Worm (Caenorhabditis elegans) whole organism, mixed stage, embryonic: ENCODE results near the gene uba-1.

Experiments used
- M03D4.4 ChIP-seq: sonication (generic microtip); optimal IDR thresholded peaks from 2 replicates; lab custom pipeline; 2017; ENCODE audit warnings: mild to moderate bottlenecking, missing genetic modification characterization, missing compliant biosample characterization
- bed-3 ChIP-seq: fragments of 200-800 bp; sonication (Bioruptor generic); optimal IDR thresholded peaks from 3 replicates; lab custom pipeline; 2018; ENCODE audit warnings: mild to moderate bottlenecking, missing genetic modification characterization, moderate library complexity, missing compliant biosample characterization
- blmp-1 ChIP-seq: fragments of 150-350 bp; optimal IDR thresholded peaks from 2 replicates; lab custom pipeline; 2014; ENCODE audit warnings: missing biosample characterization, missing genetic modification characterization
- ceh-39 ChIP-seq: fragments of 150-350 bp; optimal IDR thresholded peaks from 2 replicates; lab custom pipeline; 2014; ENCODE audit warnings: missing biosample characterization, missing genetic modification characterization
- ceh-43 ChIP-seq: fragments of 200-800 bp; sonication (Bioruptor generic); optimal IDR thresholded peaks from 2 replicates; lab custom pipeline; 2018; ENCODE audit warnings: mild to moderate bottlenecking, missing genetic modification characterization, moderate library complexity, missing compliant biosample characterization
- ceh-83 ChIP-seq: fragments of 200-800 bp; sonication (Bioruptor generic); optimal IDR thresholded peaks from 2 replicates; lab custom pipeline; 2018; ENCODE audit warnings: mild to moderate bottlenecking, missing genetic modification characterization, missing compliant biosample characterization
- ces-1 ChIP-seq: fragments of 150-350 bp; optimal IDR thresholded peaks from 2 replicates; lab custom pipeline; 2014; ENCODE audit warnings: missing biosample characterization, missing genetic modification reagents, missing genetic modification characterization
- cnd-1 ChIP-seq: fragments of 200-800 bp; sonication (Bioruptor generic); optimal IDR thresholded peaks from 2 replicates; lab custom pipeline; 2018; ENCODE audit warnings: mild to moderate bottlenecking, missing genetic modification characterization, missing compliant biosample characterization
- drap-1 ChIP-seq: fragments of 200-800 bp; sonication (Bioruptor generic); optimal IDR thresholded peaks from 3 replicates; lab custom pipeline; 2018; ENCODE audit warnings: mild to moderate bottlenecking, missing genetic modification characterization, missing compliant biosample characterization
- elt-1 ChIP-seq: sonication (generic microtip); optimal IDR thresholded peaks from 2 replicates; lab custom pipeline; 2017; ENCODE audit warnings: missing genetic modification characterization, mild to moderate bottlenecking, missing compliant biosample characterization, antibody characterized with exemption, moderate library complexity, borderline replicate concordance; ENCODE audit not compliant: insufficient read depth
- elt-3 ChIP-seq: fragments of 150-350 bp; optimal IDR thresholded peaks from 2 replicates; lab custom pipeline; 2014; ENCODE audit warnings: missing biosample characterization, missing genetic modification characterization
- flh-1 ChIP-seq: fragments of 200-800 bp; sonication (Bioruptor generic); optimal IDR thresholded peaks from 2 replicates; lab custom pipeline; 2018; ENCODE audit warnings: mild to moderate bottlenecking, missing genetic modification characterization, moderate library complexity, missing compliant biosample characterization
- ham-2 ChIP-seq: fragments of 200-800 bp; sonication (Bioruptor generic); optimal IDR thresholded peaks from 2 replicates; lab custom pipeline; 2018; ENCODE audit warnings: mild to moderate bottlenecking, missing genetic modification characterization, missing compliant biosample characterization
- hlh-1 ChIP-seq: fragments of 150-350 bp; optimal IDR thresholded peaks from 2 replicates; lab custom pipeline; 2014; ENCODE audit warnings: missing biosample characterization, missing genetic modification reagents, missing genetic modification characterization
- lin-13 ChIP-seq: fragments of 150-350 bp; optimal IDR thresholded peaks from 2 replicates; lab custom pipeline; 2014; ENCODE audit warnings: missing biosample characterization, missing genetic modification characterization
- lin-32 ChIP-seq: fragments of 200-800 bp; sonication (Bioruptor generic); optimal IDR thresholded peaks from 2 replicates; lab custom pipeline; 2018; ENCODE audit warnings: mild to moderate bottlenecking, missing genetic modification characterization, missing compliant biosample characterization
- lsy-2 ChIP-seq: fragments of 150-350 bp; optimal IDR thresholded peaks from 2 replicates; lab custom pipeline; 2014; ENCODE audit warnings: missing biosample characterization, missing genetic modification characterization
- mab-5 ChIP-seq: fragments of 150-350 bp; optimal IDR thresholded peaks from 2 replicates; lab custom pipeline; 2014; ENCODE audit warnings: missing biosample characterization, missing genetic modification characterization
- mls-2 ChIP-seq: sonication (generic microtip); optimal IDR thresholded peaks from 2 replicates; lab custom pipeline; 2016; ENCODE audit warnings: mild to moderate bottlenecking, missing genetic modification characterization, moderate library complexity, missing compliant biosample characterization
- nhr-12 ChIP-seq: fragments of 150-350 bp; optimal IDR thresholded peaks from 2 replicates; lab custom pipeline; 2014; ENCODE audit warnings: missing biosample characterization, missing genetic modification characterization
- nhr-2 ChIP-seq: fragments of 150-350 bp; optimal IDR thresholded peaks from 2 replicates; lab custom pipeline; 2014; ENCODE audit warnings: missing biosample characterization, missing genetic modification characterization
- nhr-237 ChIP-seq: fragments of 150-350 bp; optimal IDR thresholded peaks from 2 replicates; lab custom pipeline; 2014; ENCODE audit warnings: missing biosample characterization, missing genetic modification characterization
- nhr-28 ChIP-seq: fragments of 150-350 bp; optimal IDR thresholded peaks from 2 replicates; lab custom pipeline; 2014; ENCODE audit warnings: missing biosample characterization, missing genetic modification characterization
- nhr-76 ChIP-seq: sonication (generic microtip); optimal IDR thresholded peaks from 2 replicates; lab custom pipeline; 2017; ENCODE audit warnings: missing biosample characterization, missing genetic modification characterization
- pha-4 ChIP-seq: fragments of 150-350 bp; optimal IDR thresholded peaks from 2 replicates; lab custom pipeline; 2018; ENCODE audit warnings: missing biosample characterization, missing genetic modification reagents, missing genetic modification characterization
- sem-2 ChIP-seq: fragments of 200-800 bp; sonication (Bioruptor generic); optimal IDR thresholded peaks from 2 replicates; lab custom pipeline; 2018; ENCODE audit warnings: mild to moderate bottlenecking, missing genetic modification characterization, missing compliant biosample characterization
- snpc-4 ChIP-seq: fragments of 150-350 bp; optimal IDR thresholded peaks from 2 replicates; lab custom pipeline; 2014; ENCODE audit warnings: missing biosample characterization, missing genetic modification characterization
- sptf-1 ChIP-seq: sonication (generic microtip); optimal IDR thresholded peaks from 2 replicates; lab custom pipeline; 2017; ENCODE audit warnings: mild to moderate bottlenecking, missing genetic modification characterization, moderate library complexity, missing compliant biosample characterization
- tbx-8 ChIP-seq: fragments of 200-800 bp; sonication (Bioruptor generic); optimal IDR thresholded peaks from 2 replicates; lab custom pipeline; 2018; ENCODE audit warnings: mild to moderate bottlenecking, missing genetic modification characterization, moderate library complexity, missing compliant biosample characterization
- unc-120 ChIP-seq: sonication (generic microtip); optimal IDR thresholded peaks from 2 replicates; lab custom pipeline; 2017; ENCODE audit warnings: missing genetic modification characterization, missing compliant biosample characterization; ENCODE audit not compliant: poor library complexity, severe bottlenecking
- unc-39 ChIP-seq: fragments of 150-350 bp; optimal IDR thresholded peaks from 2 replicates; lab custom pipeline; 2014; ENCODE audit warnings: missing biosample characterization, missing genetic modification characterization
- unc-62 ChIP-seq: fragments of 150-350 bp; optimal IDR thresholded peaks from 2 replicates; lab custom pipeline; 2014; ENCODE audit warnings: missing biosample characterization, missing genetic modification reagents, missing genetic modification characterization
- zip-8 ChIP-seq: fragments of 150-350 bp; optimal IDR thresholded peaks from 2 replicates; lab custom pipeline; 2014; ENCODE audit warnings: missing biosample characterization, missing genetic modification characterization
- ztf-11 ChIP-seq: fragments of 150-350 bp; optimal IDR thresholded peaks from 2 replicates; lab custom pipeline; 2014; ENCODE audit warnings: missing biosample characterization, missing genetic modification characterization

Gene uba-1

DNA sequence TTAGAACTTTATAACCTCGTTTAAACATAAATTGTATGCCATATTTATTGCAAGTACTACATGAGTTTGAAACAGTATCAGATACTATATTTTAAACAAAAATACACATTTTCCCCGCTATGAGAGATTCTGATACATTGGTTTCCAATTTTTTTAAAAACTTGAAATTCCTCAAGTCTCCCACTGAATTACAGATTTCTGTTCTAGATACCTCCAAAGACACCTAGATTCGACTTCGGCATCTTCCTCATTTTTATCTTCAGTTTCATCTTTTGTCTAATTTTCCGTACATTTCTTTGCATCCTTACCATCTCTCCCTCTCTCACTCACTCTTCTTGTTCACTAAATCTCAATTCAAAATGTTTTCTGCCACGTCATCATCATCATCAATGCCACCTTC, 30.8 kb downstream of the uba-1 start, which contains the start of gene T13H10.2:
Gene T13H10.2 (plus strand): TSS at position 301 of the 400 bp plus-strand sequence.
- TF ChIP-seq unc-120 (tag; lab: Kevin White, UChicago) = no peak
- no peak for TF ChIP-seq drap-1
- no peak for TF ChIP-seq elt-1
- TF ChIP-seq snpc-4 (tag; lab: Kevin White, UChicago) = no peak
- no peak for TF ChIP-seq bed-3
- TF ChIP-seq ces-1 (GFP tag; lab: Kevin White, UChicago) = no peak
- no peak for TF ChIP-seq nhr-12 (tag; lab: Kevin White, UChicago)
- TF ChIP-seq M03D4.4 (tag; lab: Kevin White, UChicago) = no peak
- no peak for TF ChIP-seq tbx-8 (GFP tag; lab: Kevin White, UChicago)
- TF ChIP-seq ham-2 (GFP tag; lab: Kevin White, UChicago) = no peak
- no peak for TF ChIP-seq nhr-237 (tag; lab: Kevin White, UChicago)
- no peak for TF ChIP-seq cnd-1
- TF ChIP-seq nhr-76 (tag; lab: Kevin White, UChicago) = no peak
- TF ChIP-seq sptf-1 (tag; lab: Kevin White, UChicago) = no peak
- TF ChIP-seq blmp-1 (tag; lab: Kevin White, UChicago) = no peak
- no peak for TF ChIP-seq sem-2 (GFP tag; lab: Kevin White, UChicago)
- no peak for TF ChIP-seq hlh-1 (tag; lab: Kevin White, UChicago)
- TF ChIP-seq nhr-28 (tag; lab: Kevin White, UChicago) = no peak

DNA sequence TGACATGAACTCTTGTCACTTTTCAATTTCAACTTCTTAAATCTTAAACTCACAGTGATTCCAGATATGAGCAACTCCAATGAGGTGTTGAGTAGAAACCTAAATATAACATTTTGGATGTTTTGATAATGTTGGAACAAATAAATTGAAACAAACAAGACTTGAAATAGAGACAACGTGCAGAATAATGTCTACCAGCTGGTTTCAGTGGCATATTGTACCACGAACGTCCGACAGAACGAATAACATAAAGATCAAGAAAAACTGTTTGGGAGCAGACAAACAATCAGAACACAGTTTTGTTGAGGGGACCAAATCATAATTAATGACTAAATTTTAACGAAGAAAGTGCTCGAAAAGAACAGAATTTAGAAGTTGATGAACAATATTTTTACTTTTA, 41.4 kb downstream of the uba-1 start, which contains the start of gene gon-1:
Gene gon-1 (minus strand): TSS at position 101 of the 400 bp plus-strand sequence.
- no peak for TF ChIP-seq ces-1 (GFP tag; lab: Kevin White, UChicago)
- no peak for TF ChIP-seq unc-39
- TF ChIP-seq unc-62 = no peak
- no peak for TF ChIP-seq cnd-1
- TF ChIP-seq nhr-237 (tag; lab: Kevin White, UChicago) = no peak
- no peak for TF ChIP-seq sptf-1 (tag; lab: Kevin White, UChicago)
- TF ChIP-seq elt-3 (tag; lab: Kevin White, UChicago) = no peak
- no peak for TF ChIP-seq M03D4.4 (tag; lab: Kevin White, UChicago)
- no peak for TF ChIP-seq ham-2 (GFP tag; lab: Kevin White, UChicago)
- no peak for TF ChIP-seq lsy-2 (tag; lab: Kevin White, UChicago)
- no peak for TF ChIP-seq pha-4 (tag; lab: Kevin White, UChicago)
- TF ChIP-seq lin-13 (tag; lab: Kevin White, UChicago) = no peak
- no peak for TF ChIP-seq flh-1 (GFP tag; lab: Kevin White, UChicago)
- no peak for TF ChIP-seq ztf-11
- TF ChIP-seq bed-3 = no peak
- TF ChIP-seq, all 35 proteins: peak for 0

DNA sequence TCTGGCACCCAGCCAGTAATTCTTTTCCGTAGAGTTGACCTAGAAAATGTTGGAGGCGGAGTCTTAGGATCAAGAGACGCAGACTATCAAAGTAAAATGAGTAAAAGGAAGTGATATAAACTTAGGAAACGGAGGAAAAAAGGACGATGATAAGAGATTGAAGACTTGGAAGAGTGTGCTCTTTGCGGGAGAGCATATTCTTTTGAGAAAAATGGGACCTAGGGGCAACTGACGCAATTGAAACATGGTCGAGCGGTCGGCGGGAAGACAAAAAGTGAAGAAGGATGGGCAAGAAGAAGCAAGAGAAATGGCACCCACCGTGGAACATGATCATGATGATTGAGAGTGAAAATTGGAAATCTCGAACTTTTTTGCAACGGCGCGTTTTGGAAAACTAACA, 46.7 kb downstream of the uba-1 start:
- TF ChIP-seq unc-39 = no peak
- TF ChIP-seq hlh-1 (tag; lab: Kevin White, UChicago) = peak; percentile 60
- TF ChIP-seq lsy-2 (tag; lab: Kevin White, UChicago) = no peak
- no peak for TF ChIP-seq ham-2 (GFP tag; lab: Kevin White, UChicago)
- TF ChIP-seq ceh-43 (GFP tag; lab: Kevin White, UChicago) = no peak
- TF ChIP-seq nhr-12 (tag; lab: Kevin White, UChicago) = no peak
- TF ChIP-seq snpc-4 (tag; lab: Kevin White, UChicago) = no peak
- no peak for TF ChIP-seq sem-2 (GFP tag; lab: Kevin White, UChicago)
- TF ChIP-seq ceh-39 (tag; lab: Kevin White, UChicago) = no peak
- no peak for TF ChIP-seq nhr-76 (tag; lab: Kevin White, UChicago)
- peak; percentile 10 for TF ChIP-seq unc-120 (tag; lab: Kevin White, UChicago)
- no peak for TF ChIP-seq zip-8 (tag; lab: Kevin White, UChicago)
- TF ChIP-seq mab-5 = no peak
- TF ChIP-seq blmp-1 (tag; lab: Kevin White, UChicago) = no peak
- no peak for TF ChIP-seq bed-3

DNA sequence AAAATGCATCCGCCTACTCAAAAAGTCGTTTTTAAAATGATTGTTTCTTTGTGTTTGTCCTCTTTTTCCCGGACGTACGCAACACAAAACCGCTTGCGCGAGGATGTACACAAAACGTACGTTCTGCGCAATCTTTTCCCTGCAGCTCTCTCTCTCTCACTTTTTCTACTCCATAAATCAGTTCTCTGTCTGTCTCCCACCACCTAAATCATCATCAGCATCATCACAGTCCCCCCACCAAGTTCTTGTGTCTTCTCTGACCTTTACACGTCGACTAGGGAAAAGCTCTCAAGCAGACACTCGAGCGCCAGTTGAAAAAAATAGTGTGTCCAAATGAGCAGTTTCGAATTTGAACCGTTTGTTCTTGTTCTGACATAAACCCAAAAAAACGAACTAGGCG, 50.5 kb downstream of the uba-1 start:
- TF ChIP-seq mab-5 = no peak
- TF ChIP-seq snpc-4 (tag; lab: Kevin White, UChicago) = no peak
- no peak for TF ChIP-seq zip-8 (tag; lab: Kevin White, UChicago)
- no peak for TF ChIP-seq tbx-8 (GFP tag; lab: Kevin White, UChicago)
- TF ChIP-seq ceh-83 (GFP tag; lab: Kevin White, UChicago) = no peak
- TF ChIP-seq nhr-12 (tag; lab: Kevin White, UChicago) = no peak
- TF ChIP-seq blmp-1 (tag; lab: Kevin White, UChicago) = no peak
- TF ChIP-seq bed-3 = no peak
- no peak for TF ChIP-seq ztf-11
- no peak for TF ChIP-seq elt-3 (tag; lab: Kevin White, UChicago)
- no peak for TF ChIP-seq nhr-2
- no peak for TF ChIP-seq M03D4.4 (tag; lab: Kevin White, UChicago)
- TF ChIP-seq ceh-43 (GFP tag; lab: Kevin White, UChicago) = no peak
- no peak for TF ChIP-seq mls-2 (tag; lab: Kevin White, UChicago)
- TF ChIP-seq nhr-76 (tag; lab: Kevin White, UChicago) = no peak
- no peak for TF ChIP-seq unc-62
- TF ChIP-seq pha-4 (tag; lab: Kevin White, UChicago) = no peak
- TF ChIP-seq lin-32 (GFP tag; lab: Kevin White, UChicago) = no peak
